Fruit fly (Drosophila melanogaster): ENCODE results near the gene CG8563.
A peak's percentile ranks its signal among the peaks of the same experiment; 100 is the strongest.

Gene CG8563

DNA sequence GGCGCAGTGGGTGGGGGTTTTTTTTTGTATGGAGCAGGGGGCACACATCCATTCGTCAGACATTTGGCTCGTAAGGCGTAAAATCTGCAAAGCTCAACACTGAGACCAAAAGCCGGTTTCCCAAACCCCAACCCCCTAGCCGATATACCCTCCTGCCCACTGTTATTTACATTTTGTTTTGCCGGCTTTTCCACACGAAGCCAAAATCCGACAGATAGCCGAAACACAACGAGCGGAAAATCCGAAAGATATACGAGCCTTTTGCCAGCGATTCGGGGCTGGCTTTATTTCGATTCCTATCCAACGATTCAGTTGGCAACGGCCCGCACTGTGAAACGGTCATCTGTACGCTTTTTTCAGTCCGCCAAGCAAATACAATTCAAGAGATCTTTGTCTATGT is 33.0 kb downstream of the CG8563 start, which contains the start of gene CG42458:
Gene CG42458 (plus strand): TSS at position 311 of the 400 bp plus-strand sequence.
- TF ChIP-seq CG6792 (GFP tag; optimal IDR thresholded peaks at IDR 0.05), result no peak
- TF ChIP-seq CG8319 (GFP tag; optimal IDR thresholded peaks at IDR 0.05), result no peak
- no peak for TF ChIP-seq CG11294 (GFP tag; IDR thresholded peaks at IDR 0.05)
- TF ChIP-seq eg (GFP tag; IDR thresholded peaks at IDR 0.05), result peak; percentile 29; the same call in 1 of the 3 replicates
- TF ChIP-seq net (GFP tag; optimal IDR thresholded peaks at IDR 0.05), result no peak
- TF ChIP-seq Ets96B (tag; optimal IDR thresholded peaks at IDR 0.05), result no peak
- no peak for TF ChIP-seq CG8119 (GFP tag; IDR thresholded peaks at IDR 0.05)
- TF ChIP-seq Hr38 (GFP tag; optimal IDR thresholded peaks at IDR 0.05), result no peak
- no peak for TF ChIP-seq Smox (GFP tag; optimal IDR thresholded peaks at IDR 0.05)
- TF ChIP-seq fd59A (GFP tag; optimal IDR thresholded peaks at IDR 0.05), result no peak
- TF ChIP-seq fkh (GFP tag; optimal IDR thresholded peaks at IDR 0.05), result peak; percentile 37
- TF ChIP-seq CG9139 (GFP tag; optimal IDR thresholded peaks at IDR 0.05), result no peak
- no peak for TF ChIP-seq CG4318 (GFP tag; optimal IDR thresholded peaks at IDR 0.05)
- no peak for TF ChIP-seq CG32006 (GFP tag; optimal IDR thresholded peaks at IDR 0.05)
- TF ChIP-seq spab (GFP tag; optimal IDR thresholded peaks at IDR 0.05), result no peak
- no peak for TF ChIP-seq CG3919 (GFP tag; optimal IDR thresholded peaks at IDR 0.05)
- TF ChIP-seq dac (GFP tag; optimal IDR thresholded peaks at IDR 0.05), result no peak
- no peak for TF ChIP-seq svp (GFP tag)
- no peak for TF ChIP-seq vri (GFP tag; optimal IDR thresholded peaks at IDR 0.05)
- no peak for TF ChIP-seq CG10669 (GFP tag; optimal IDR thresholded peaks at IDR 0.05)
- no peak for TF ChIP-seq topi (GFP tag; optimal IDR thresholded peaks at IDR 0.05)
- peak in 1 of 2 experiments; percentile 34 for TF ChIP-seq ss (GFP tag; optimal IDR thresholded peaks at IDR 0.05)
- no peak for TF ChIP-seq OdsH (GFP tag; optimal IDR thresholded peaks at IDR 0.05)
- no peak for TF ChIP-seq Lpt (GFP tag; optimal IDR thresholded peaks at IDR 0.05)
- no peak for TF ChIP-seq CG11902 (GFP tag; optimal IDR thresholded peaks at IDR 0.05)
- peak; percentile 30 for TF ChIP-seq CG6276 (GFP tag; optimal IDR thresholded peaks at IDR 0.05)
- no peak for TF ChIP-seq CG11762 (GFP tag; optimal IDR thresholded peaks at IDR 0.05; ENCODE audit: insufficient read depth)
- no peak for TF ChIP-seq fd85E (GFP tag; optimal IDR thresholded peaks at IDR 0.05)

- TF ChIP-seq svp (GFP tag), result peak; percentile 19
- TF ChIP-seq CG6792 (GFP tag; optimal IDR thresholded peaks at IDR 0.05), result no peak
These were observed 41.7 kb downstream of the CG8563 start for dm6 chr3L:7432265-7432664.

DNA sequence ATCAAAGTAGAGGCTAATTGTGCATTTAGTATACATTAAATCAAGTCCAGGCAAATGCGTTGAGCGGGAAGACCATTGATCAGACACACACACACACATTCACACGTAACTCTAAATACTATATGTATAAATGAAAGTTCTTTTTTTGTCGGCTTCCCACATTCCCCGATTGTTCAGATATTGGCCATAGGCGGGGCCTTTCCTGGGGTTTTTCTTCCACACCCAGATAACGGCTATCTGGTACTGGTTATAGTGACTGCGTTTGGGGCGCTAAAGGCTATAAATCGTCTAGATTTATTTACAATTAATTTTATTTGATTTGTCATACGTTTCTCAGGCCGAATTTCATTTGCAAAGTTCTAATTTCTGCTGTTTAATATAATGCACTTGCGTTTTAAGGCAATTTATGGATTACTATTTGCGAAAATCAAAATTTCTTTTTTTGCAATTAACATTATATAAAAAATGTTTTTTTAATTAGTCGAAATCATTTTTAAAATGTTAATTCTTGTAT is 42.3 kb downstream of the CG8563 start:
- TF ChIP-seq esn (GFP tag; optimal IDR thresholded peaks at IDR 0.05) (no peak), cyc (GFP tag; optimal IDR thresholded peaks at IDR 0.05) (no peak), Eip78C (GFP tag) (peak; percentile 70), acj6 (GFP tag; optimal IDR thresholded peaks at IDR 0.05) (no peak), Sox14 (GFP tag; optimal IDR thresholded peaks at IDR 0.05) (no peak), CG6854 (GFP tag; optimal IDR thresholded peaks at IDR 0.05) (no peak), CG34406 (GFP tag; optimal IDR thresholded peaks at IDR 0.05) (no peak), CG3032 (tag; optimal IDR thresholded peaks at IDR 0.05) (no peak), CG4318 (GFP tag; optimal IDR thresholded peaks at IDR 0.05) (no peak), Lpt (GFP tag; optimal IDR thresholded peaks at IDR 0.05) (no peak), vri (GFP tag; optimal IDR thresholded peaks at IDR 0.05) (peak; percentile 2), fd85E (GFP tag; optimal IDR thresholded peaks at IDR 0.05) (no peak)

DNA sequence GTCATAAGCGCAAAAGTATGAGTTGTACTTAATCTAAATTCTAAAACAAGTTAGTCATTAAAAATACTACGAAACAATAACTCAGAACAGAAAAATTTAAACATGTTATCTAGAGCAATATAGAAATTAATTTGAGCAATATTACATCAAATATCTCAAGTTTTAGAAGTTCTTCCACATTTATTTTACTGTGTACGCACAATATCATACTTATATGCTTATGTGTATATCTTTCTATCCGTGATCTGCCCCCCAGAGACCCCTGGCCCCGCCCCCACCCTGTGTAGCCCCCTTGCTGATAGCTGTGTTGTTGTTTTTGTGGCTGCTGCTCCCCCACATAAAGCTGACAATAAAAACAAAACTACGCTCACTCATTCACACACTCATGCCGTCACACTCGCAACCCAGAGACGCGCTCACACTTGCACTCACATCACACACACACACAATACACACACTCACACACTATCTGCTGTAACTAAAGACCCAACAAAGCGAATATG is 42.8 kb downstream of the CG8563 start:
- TF ChIP-seq Ets96B (tag; optimal IDR thresholded peaks at IDR 0.05) (peak; percentile 47), Eip75B (GFP tag; optimal IDR thresholded peaks at IDR 0.05) (no peak), CG6163 (GFP tag; IDR thresholded peaks at IDR 0.05) (peak; percentile 78), Sox102F (GFP tag; optimal IDR thresholded peaks at IDR 0.05) (no peak), CG16779 (tag; optimal IDR thresholded peaks at IDR 0.05) (peak; percentile 8), CG10669 (GFP tag; optimal IDR thresholded peaks at IDR 0.05) (peak; percentile 23), CG34406 (GFP tag; optimal IDR thresholded peaks at IDR 0.05) (peak; percentile 0), CG8632 (GFP tag; optimal IDR thresholded peaks at IDR 0.05) (no peak), CG6276 (GFP tag; optimal IDR thresholded peaks at IDR 0.05) (peak; percentile 2), topi (GFP tag; optimal IDR thresholded peaks at IDR 0.05) (no peak), Ets21C (GFP tag; optimal IDR thresholded peaks at IDR 0.05) (no peak), Sox15 (GFP tag; optimal IDR thresholded peaks at IDR 0.05) (no peak), salr (GFP tag; optimal IDR thresholded peaks at IDR 0.05) (peak; percentile 13 to 46), net (GFP tag; optimal IDR thresholded peaks at IDR 0.05) (peak; percentile 25), fd85E (GFP tag; optimal IDR thresholded peaks at IDR 0.05) (no peak), achi (GFP tag; optimal IDR thresholded peaks at IDR 0.05) (no peak), CG9139 (GFP tag; optimal IDR thresholded peaks at IDR 0.05) (peak; percentile 42), dac (GFP tag; optimal IDR thresholded peaks at IDR 0.05) (peak; percentile 24), vri (GFP tag; optimal IDR thresholded peaks at IDR 0.05) (no peak), OdsH (GFP tag; optimal IDR thresholded peaks at IDR 0.05) (peak; percentile 36), cyc (GFP tag; optimal IDR thresholded peaks at IDR 0.05) (no peak)

Measured in whole organism, prepupa.